Worm (Caenorhabditis elegans) whole organism, mixed stage, embryonic: ENCODE data around the gene C09B7.2.

ENCODE experiments used
- nhr-28 ChIP-seq: fragments of 150-350 bp; optimal IDR thresholded peaks from 2 replicates; lab custom pipeline; 2014; ENCODE audit warnings: missing biosample characterization, missing genetic modification characterization
- pha-4 ChIP-seq: fragments of 150-350 bp; optimal IDR thresholded peaks from 2 replicates; lab custom pipeline; 2018; ENCODE audit warnings: missing biosample characterization, missing genetic modification reagents, missing genetic modification characterization
- sptf-1 ChIP-seq: sonication (generic microtip); optimal IDR thresholded peaks from 2 replicates; lab custom pipeline; 2017; ENCODE audit warnings: mild to moderate bottlenecking, missing genetic modification characterization, moderate library complexity, missing compliant biosample characterization
- unc-39 ChIP-seq: fragments of 150-350 bp; optimal IDR thresholded peaks from 2 replicates; lab custom pipeline; 2014; ENCODE audit warnings: missing biosample characterization, missing genetic modification characterization

DNA sequence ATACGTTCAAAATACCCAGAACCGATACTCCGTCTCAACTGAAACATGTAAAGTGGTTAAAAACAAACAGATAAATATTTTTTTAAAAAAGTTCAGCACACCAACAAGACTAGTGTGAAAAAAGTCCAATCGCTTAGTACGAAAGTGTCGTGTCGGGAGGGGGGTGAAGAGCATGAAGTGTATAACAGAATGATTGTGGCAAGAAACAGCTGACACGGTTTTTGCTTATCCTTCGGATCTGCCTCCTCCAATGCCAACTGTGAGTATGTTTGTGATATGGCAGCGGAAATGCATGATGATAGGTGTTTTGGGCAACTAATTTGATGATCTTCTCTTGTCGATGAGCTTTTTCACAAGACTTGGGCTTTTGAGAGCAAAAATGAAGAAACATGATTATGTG, 47.6 kb upstream of the C09B7.2 start:
- TF ChIP-seq nhr-28 (tag; lab: Kevin White, UChicago) (no peak), sptf-1 (tag; lab: Kevin White, UChicago) (no peak), pha-4 (tag; lab: Kevin White, UChicago) (no peak), unc-39 (tag; lab: Kevin White, UChicago) (no peak)
